Fruit fly (Drosophila melanogaster): ENCODE measurements around the gene CG43149.

- TF ChIP-seq CG18262 (tag; optimal IDR thresholded peaks at IDR 0.05) (no peak), h (optimal IDR thresholded peaks at IDR 0.05) (no peak), BtbVII (GFP tag; optimal IDR thresholded peaks at IDR 0.05) (no peak), ash1 (GFP tag; optimal IDR thresholded peaks at IDR 0.05) (no peak), repo (GFP tag; optimal IDR thresholded peaks at IDR 0.05) (no peak), pum (GFP tag; optimal IDR thresholded peaks at IDR 0.05) (no peak), CG3847 (GFP tag; IDR thresholded peaks at IDR 0.05) (no peak)
Observed at dm6 chr3L:90885-91284, 36.3 kb upstream of the CG43149 start.
